Fruit fly (Drosophila melanogaster) whole organism: Measurements from ENCODE around the gene CG13117.

ENCODE experiments used
- CG8478 ChIP-seq: fragments of >200 bp; optimal IDR thresholded peaks from 2 replicates; lab custom pipeline; 2018; ENCODE audit warnings: inconsistent platforms
- Dll ChIP-seq: fragments of >200 bp; optimal IDR thresholded peaks from 2 replicates; lab custom pipeline; 2017
- EcR ChIP-seq, 2 experiments: fragments of >200 bp; optimal IDR thresholded peaks; 2 replicates each; lab custom pipeline; 2017; ENCODE audit warnings: missing biosample characterization in 2 of 2, missing genetic modification characterization in 2 of 2, missing genetic modification reagents in 2 of 2
- pan ChIP-seq: fragments of >200 bp; optimal IDR thresholded peaks from 2 replicates; lab custom pipeline; 2017
- psq ChIP-seq: fragments of >200 bp; optimal IDR thresholded peaks from 2 replicates; lab custom pipeline; 2017
- usp ChIP-seq: fragments of >200 bp; optimal IDR thresholded peaks from 2 replicates; lab custom pipeline; 2017; ENCODE audit warnings: missing biosample characterization, missing genetic modification characterization, mixed read lengths

Gene CG13117

DNA sequence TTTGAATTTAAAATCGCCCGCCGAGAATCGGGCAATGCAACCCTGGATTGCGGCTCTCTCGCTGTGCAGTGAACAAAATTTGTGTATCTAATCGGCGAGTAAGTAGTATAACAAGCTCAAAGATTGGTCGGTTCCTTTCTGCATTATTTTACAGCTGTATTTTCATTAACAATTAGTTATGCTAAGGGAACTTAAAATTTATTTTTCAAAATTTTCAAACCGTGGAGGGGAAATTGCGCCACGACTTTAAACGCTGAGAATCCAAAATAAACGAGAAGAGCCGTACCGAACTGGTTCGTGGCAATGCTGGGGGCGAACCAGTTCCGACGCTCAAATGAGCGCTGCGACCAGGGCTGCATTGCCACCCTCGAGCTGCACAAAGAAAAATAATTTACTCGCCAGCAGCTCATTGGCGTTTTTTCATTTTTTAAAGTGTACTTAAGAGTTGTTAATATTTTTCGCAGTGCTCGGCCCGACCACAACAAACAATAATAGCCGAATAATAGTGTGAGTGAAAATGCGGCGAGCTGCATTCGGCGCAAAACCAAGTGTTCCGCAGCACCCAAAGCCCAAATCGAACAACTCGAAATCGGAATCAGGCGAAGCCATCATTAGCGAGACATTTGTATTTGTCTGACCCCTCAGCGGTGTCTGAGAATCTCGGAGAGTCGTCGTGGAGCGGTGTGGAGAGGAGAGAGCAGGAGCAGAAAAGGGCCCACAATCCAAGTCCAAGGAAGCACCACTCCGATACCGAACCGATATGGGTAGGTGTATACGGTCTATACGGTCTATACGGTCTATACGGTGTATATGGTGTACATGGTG lies 21.8 kb downstream of the CG13117 start, which contains the start of gene zf30C:
Gene zf30C, plus strand, starts transcription at position 353 of the 825 bp plus-strand sequence.
- TF ChIP-seq EcR (GFP tag; optimal IDR thresholded peaks at IDR 0.05; lab: Kevin White, UChicago), result no peak
- no peak for TF ChIP-seq CG8478 (lab: Kevin White, UChicago)
- TF ChIP-seq pan (lab: Kevin White, UChicago), result no peak
- no peak for TF ChIP-seq Dll (lab: Kevin White, UChicago)
- TF ChIP-seq psq (lab: Kevin White, UChicago), result no peak
- no peak for TF ChIP-seq usp (GFP tag; lab: Kevin White, UChicago)

DNA sequence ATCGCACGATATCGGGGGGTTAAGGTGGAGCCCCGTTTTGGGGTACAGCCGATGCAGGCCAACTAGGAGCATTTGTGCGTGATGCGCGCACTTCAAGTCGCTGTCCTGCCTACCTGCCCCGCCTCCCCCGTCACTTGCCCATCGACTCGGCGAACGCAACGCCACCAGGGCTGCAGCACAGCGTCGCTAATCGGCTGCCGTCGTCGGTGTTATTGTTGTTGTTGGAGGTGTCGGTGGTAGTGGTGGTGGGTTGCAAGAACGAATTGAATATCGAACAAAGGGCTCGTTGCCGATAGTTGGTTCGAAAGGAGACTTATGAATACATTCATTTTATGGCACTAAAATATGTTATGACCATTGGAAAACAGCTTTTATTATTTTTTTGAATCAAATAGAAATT lies 22.4 kb downstream of the CG13117 start:
- no peak for TF ChIP-seq psq (lab: Kevin White, UChicago)
- no peak for TF ChIP-seq pan (lab: Kevin White, UChicago)
- TF ChIP-seq usp (GFP tag; lab: Kevin White, UChicago), result no peak
- TF ChIP-seq Dll (lab: Kevin White, UChicago), result no peak
- no peak for TF ChIP-seq EcR (GFP tag; optimal IDR thresholded peaks at IDR 0.05; lab: Kevin White, UChicago)
- no peak for TF ChIP-seq CG8478 (lab: Kevin White, UChicago)

DNA sequence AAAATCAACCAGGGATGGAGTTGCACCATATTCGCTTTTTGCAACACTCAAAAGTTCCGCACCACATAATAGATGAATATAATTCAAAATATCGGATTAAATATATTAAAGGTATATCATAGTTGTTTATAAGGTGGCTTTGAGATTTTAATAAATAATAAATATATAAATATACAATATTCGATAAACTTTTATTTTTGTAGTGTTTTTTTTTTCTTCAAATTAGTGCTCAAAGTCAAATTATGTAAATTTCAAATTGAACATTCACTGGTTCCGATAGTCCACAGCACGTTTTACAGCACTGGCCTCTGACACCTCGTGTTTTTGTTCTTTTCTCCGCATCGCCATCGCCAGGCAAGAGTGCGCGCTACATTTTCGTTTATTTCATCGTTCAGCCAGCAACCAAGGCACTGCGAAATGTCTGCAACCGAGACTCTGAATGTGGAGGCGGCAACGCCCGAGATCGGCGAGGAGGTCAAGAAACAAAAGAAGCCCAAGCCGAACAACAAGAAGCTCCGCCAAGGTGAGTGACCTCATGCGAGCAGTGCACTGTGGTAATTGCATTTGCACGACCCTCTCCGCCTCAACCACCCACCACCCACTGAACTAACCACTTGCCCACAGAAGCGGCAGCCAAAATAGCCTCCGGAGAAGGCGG lies 26.9 kb downstream of the CG13117 start, which contains the start of the genes Taf11 and und:
Gene Taf11, minus strand, starts transcription at position 51 of the 658 bp plus-strand sequence.
Gene und, plus strand, starts transcription at position 158 of the 658 bp plus-strand sequence.
- no peak for TF ChIP-seq usp (GFP tag; lab: Kevin White, UChicago)
- no peak for TF ChIP-seq CG8478 (lab: Kevin White, UChicago)
- no peak for TF ChIP-seq Dll (lab: Kevin White, UChicago)
- no peak for TF ChIP-seq pan (lab: Kevin White, UChicago)
- TF ChIP-seq EcR (GFP tag; optimal IDR thresholded peaks at IDR 0.05; lab: Kevin White, UChicago), result peak in 1 of 2 experiments; percentile 95
- no peak for TF ChIP-seq psq (lab: Kevin White, UChicago)

DNA sequence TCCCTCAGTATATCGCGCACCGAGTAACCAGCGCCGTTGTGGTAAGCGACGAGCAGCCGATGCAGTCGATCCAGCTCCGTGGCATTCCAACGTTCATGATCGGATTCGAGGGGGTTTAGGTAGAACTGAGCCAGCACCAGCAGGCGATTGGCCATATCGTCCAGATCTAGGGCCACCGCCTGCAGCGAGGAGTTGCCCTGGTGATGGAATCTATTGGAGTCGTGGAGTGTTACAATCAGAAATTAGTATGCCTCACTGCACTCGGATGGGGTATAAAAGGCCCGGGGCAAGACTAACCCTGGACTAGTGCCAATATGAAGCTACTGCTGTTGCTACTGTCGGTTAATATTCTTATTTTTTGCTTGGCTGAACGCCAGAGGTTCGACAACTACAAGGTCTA lies 30.3 kb downstream of the CG13117 start, which contains the start of gene CG4017:
Gene CG4017, plus strand, starts transcription at position 301 of the 400 bp plus-strand sequence.
- no peak for TF ChIP-seq CG8478 (lab: Kevin White, UChicago)
- no peak for TF ChIP-seq EcR (GFP tag; optimal IDR thresholded peaks at IDR 0.05; lab: Kevin White, UChicago)
- no peak for TF ChIP-seq psq (lab: Kevin White, UChicago)
- no peak for TF ChIP-seq Dll (lab: Kevin White, UChicago)
- no peak for TF ChIP-seq pan (lab: Kevin White, UChicago)
- TF ChIP-seq usp (GFP tag; lab: Kevin White, UChicago), result no peak

DNA sequence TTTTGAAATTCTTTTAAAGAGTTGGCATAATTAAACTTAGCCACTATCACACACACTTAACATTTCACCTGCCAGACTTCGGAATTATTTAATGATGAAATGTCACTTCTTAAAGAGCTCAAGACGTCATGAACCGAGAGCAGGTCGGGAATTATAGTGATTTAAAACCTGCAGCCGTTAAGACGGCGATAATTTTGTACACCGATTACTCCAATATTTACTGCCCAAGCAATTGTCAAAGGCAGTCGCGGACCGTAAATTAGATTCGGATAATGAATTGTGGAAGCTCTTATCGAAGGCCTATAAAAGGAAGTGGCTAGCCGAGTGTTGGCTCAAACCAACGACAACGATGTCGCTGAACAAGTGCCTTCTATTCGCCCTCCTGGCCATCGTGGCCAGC lies 32.3 kb downstream of the CG13117 start, which contains the start of gene CG17633:
Gene CG17633, plus strand, starts transcription at position 326 of the 400 bp plus-strand sequence.
- TF ChIP-seq Dll (lab: Kevin White, UChicago) (no peak), pan (lab: Kevin White, UChicago) (no peak)

DNA sequence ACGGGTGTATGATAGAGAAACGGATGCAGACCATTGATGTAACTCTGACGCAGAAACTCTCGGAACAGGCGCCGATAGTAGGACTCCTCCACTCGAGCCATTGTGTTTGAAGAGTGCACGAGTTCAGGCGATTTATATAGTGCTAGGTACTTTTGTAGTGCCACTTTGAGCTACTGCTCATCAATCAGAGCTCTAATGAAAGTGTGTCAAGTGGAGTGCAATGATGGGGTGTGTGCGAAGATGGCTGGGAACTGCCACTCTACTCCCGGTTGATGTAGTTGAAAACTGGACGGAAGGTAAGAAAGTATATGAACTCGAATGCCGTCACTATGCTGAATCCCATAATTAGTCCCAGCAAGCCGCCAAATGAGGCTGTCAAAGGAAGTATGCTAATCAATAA lies 34.5 kb downstream of the CG13117 start, which contains the start of gene ppk18:
Gene ppk18, minus strand, starts transcription at position 101 of the 400 bp plus-strand sequence.
- no peak for TF ChIP-seq psq (lab: Kevin White, UChicago)
- no peak for TF ChIP-seq CG8478 (lab: Kevin White, UChicago)
- no peak for TF ChIP-seq EcR (GFP tag; optimal IDR thresholded peaks at IDR 0.05; lab: Kevin White, UChicago)
- no peak for TF ChIP-seq usp (GFP tag; lab: Kevin White, UChicago)
- no peak for TF ChIP-seq Dll (lab: Kevin White, UChicago)
- TF ChIP-seq pan (lab: Kevin White, UChicago), result no peak

DNA sequence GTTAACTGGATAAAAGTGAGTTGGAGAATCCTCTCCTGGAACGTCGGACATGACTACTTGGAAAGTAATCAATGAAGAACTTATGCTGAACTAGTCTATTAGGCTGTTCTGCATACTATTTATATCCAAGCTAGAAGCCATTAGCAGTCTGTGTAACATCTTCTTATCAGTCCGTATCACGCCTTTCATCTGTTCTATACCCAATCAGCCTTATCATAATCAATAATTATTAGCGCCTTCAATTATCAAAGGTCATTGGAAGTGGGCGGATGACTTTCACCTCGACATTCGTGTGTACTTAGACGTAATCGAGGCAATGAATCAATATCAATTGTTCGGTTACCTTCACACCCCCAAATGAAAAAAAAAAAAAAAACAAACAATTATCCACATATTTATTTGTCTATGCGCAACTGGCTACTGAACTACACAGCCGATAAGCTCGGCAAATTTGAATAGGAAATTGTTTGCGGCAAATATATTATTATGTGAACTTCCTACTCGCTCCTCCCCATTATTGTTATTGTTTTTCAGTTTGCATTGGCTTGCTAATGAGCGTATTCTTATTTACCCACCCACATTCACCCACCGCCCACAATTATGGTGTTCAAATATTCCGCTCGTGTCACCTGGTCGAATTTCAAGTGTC lies 38.7 kb downstream of the CG13117 start, which contains the start of the genes ppk11 and ppk16:
Gene ppk11, minus strand, starts transcription at position 51 of the 649 bp plus-strand sequence.
Gene ppk16, minus strand, starts transcription at position 51 of the 649 bp plus-strand sequence.
- TF ChIP-seq psq (lab: Kevin White, UChicago), result no peak
- TF ChIP-seq EcR (GFP tag; optimal IDR thresholded peaks at IDR 0.05; lab: Kevin White, UChicago), result no peak
- TF ChIP-seq CG8478 (lab: Kevin White, UChicago), result no peak
- TF ChIP-seq pan (lab: Kevin White, UChicago), result no peak
- no peak for TF ChIP-seq Dll (lab: Kevin White, UChicago)
- TF ChIP-seq usp (GFP tag; lab: Kevin White, UChicago), result no peak

DNA sequence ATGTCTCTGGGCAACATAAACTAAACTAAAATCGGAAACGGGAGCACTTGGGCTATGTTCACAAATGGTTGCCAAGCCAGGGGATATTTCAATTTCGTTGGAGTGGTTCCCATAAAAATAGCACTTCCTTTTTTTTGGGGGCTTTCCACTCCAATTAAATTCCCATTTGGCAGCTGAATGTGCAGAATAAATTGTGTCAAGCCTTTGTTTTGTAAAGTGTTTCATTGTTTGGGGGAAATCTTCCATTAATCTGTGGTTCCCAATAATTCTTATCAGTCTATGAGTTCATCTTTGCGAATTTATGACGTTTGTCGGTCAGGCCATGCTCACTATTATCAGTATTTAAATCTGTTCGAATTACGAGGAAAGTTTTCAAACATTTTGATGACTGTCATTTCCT lies 41.5 kb downstream of the CG13117 start:
- TF ChIP-seq psq (lab: Kevin White, UChicago) (no peak), EcR (GFP tag; optimal IDR thresholded peaks at IDR 0.05; lab: Kevin White, UChicago) (no peak), usp (GFP tag; lab: Kevin White, UChicago) (no peak), CG8478 (lab: Kevin White, UChicago) (no peak), Dll (lab: Kevin White, UChicago) (no peak), pan (lab: Kevin White, UChicago) (no peak)

DNA sequence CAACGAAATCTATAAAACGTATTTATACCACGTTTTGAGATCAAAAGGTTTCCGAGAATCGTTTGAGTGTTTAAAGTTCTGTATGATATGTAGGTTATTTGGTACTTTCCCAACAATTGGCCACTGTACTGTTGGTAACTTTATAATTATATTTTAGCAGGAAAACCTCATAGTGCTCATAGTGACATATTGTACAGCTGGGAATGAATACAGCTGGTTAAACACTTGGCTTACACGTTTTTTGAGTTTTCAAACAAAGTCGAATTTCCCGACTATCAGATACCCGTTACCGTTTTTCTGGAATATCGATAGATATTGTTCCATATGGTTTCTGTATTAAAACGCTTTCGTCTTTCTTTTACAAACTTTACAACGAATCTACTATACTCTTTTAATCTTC lies 42.0 kb downstream of the CG13117 start:
- TF ChIP-seq usp (GFP tag; lab: Kevin White, UChicago) (no peak), EcR (GFP tag; optimal IDR thresholded peaks at IDR 0.05; lab: Kevin White, UChicago) (no peak), pan (lab: Kevin White, UChicago) (no peak), CG8478 (lab: Kevin White, UChicago) (no peak), psq (lab: Kevin White, UChicago) (no peak), Dll (lab: Kevin White, UChicago) (no peak)

DNA sequence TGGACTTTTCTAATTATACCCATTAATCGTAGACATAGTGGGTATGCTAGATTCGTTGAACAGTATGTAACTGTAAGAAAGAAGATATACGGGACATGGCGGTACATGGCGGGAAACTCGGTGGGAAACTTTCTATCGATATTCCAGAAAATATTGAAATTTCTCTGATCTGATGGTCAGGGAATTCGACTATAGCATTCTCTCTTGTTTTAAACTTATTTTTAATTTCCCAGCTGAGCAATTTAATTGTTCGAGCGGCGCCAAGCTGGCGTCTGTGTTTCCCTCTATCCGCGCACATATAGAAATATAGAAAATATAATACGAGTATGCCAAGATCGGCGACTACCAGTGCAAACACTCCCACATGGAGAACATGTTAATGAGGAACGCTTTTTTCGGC lies 42.7 kb downstream of the CG13117 start:
- TF ChIP-seq CG8478 (lab: Kevin White, UChicago), result no peak
- no peak for TF ChIP-seq psq (lab: Kevin White, UChicago)
- TF ChIP-seq usp (GFP tag; lab: Kevin White, UChicago), result no peak
- no peak for TF ChIP-seq Dll (lab: Kevin White, UChicago)
- TF ChIP-seq EcR (GFP tag; optimal IDR thresholded peaks at IDR 0.05; lab: Kevin White, UChicago), result no peak
- no peak for TF ChIP-seq pan (lab: Kevin White, UChicago)
